Worm (Caenorhabditis elegans) whole organism, young adult: ENCODE data around the gene Y48C3A.5.

Experiments
- C06A6.2 ChIP-seq: fragments of 200-800 bp; sonication (Bioruptor generic); conservative IDR thresholded peaks from 2 replicates; pipeline ENCODE4 v1.3.6; 2022; ENCODE audit warnings: missing genetic modification characterization, missing compliant biosample characterization
- F10E7.11 ChIP-seq: sonication (generic microtip); optimal IDR thresholded peaks from 2 replicates; lab custom pipeline; 2017; ENCODE audit warnings: mild to moderate bottlenecking, missing genetic modification characterization, moderate library complexity, missing compliant biosample characterization
- F23B12.7 ChIP-seq: sonication (generic microtip); optimal IDR thresholded peaks from 2 replicates; lab custom pipeline; 2017; ENCODE audit warnings: missing genetic modification characterization, mild to moderate bottlenecking, missing compliant biosample characterization, antibody characterized with exemption, moderate library complexity; ENCODE audit not compliant: insufficient read depth
- let-607 ChIP-seq, 2 experiments: fragments of 200-800 bp in 1 of 2; sonication (Bioruptor generic) in 1 of 2; sonication (generic microtip) in 1 of 2; optimal IDR thresholded peaks; 2 replicates each; lab custom pipeline; 2016 to 2018; ENCODE audit warnings: mild to moderate bottlenecking in 2 of 2, missing compliant biosample characterization in 2 of 2, missing genetic modification characterization in 2 of 2, moderate library complexity in 2 of 2, missing genotype in 1 of 2
- pha-4 ChIP-seq: fragments of 150-350 bp; sonication (generic microtip); optimal IDR thresholded peaks from 2 replicates; lab custom pipeline; 2014; ENCODE audit warnings: missing biosample characterization, missing genetic modification reagents, missing genetic modification characterization
- tbp1 ChIP-seq: fragments of 200-800 bp; sonication (Bioruptor generic); optimal IDR thresholded peaks from 2 replicates; lab custom pipeline; 2018; ENCODE audit warnings: mild to moderate bottlenecking, missing genetic modification characterization, missing compliant biosample characterization

DNA sequence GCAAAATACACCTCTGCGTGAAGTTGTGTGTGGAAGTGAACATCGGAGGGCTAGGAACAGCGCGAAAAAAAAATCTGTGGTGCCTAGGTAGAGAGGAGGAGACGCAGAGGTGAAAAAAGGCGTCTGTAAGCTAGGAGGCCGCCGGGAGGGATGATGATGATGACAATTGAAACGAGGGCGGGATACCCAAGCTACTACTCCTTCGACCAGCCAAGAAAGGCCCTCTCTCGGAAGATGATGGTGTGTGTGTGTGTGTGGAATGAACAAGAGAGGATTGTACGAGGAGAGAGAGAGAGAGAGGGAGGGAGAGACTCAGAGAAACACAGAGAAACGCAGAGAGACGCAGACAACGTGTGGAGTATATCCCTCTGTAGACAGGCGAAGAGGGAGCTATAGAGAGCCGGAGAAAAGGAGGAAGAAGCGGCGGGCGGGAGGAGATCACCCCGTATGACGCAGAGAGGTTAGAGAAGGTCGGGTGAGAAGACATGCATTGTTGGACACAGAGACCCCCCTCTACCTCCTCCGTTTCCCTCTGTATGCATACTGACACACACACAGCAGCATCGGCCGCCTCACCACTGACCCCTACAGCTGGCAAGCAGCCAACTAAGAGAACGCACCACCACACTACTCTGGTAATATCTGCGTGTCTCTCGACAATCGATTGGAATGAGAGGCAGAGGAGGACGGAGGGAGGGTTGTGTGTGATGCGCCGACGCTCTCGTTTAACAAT lies 64.3 kb downstream of the Y48C3A.5 start:
- TF ChIP-seq F23B12.7 (no peak), pha-4 (tag; lab: Kevin White, UChicago) (peak; percentile 7), C06A6.2 (no peak), let-607 (tag; optimal IDR thresholded peaks at IDR 0.05; lab: Kevin White, UChicago) (no peak), tbp1 (no peak), F10E7.11 (no peak)
